Fruit fly (Drosophila melanogaster) whole organism, pupa: Measurements from ENCODE around the gene CG13898.

Experiments used
- CG10348 ChIP-seq: fragments of 200-800 bp; sonication (Bioruptor generic); IDR thresholded peaks from 2 replicates; pipeline ENCODE4 v1.3.6; 2022; ENCODE audit warnings: missing biosample characterization, missing genetic modification characterization
- CG12605 ChIP-seq: fragments of 200-800 bp; sonication (Bioruptor generic); IDR thresholded peaks from 2 replicates; pipeline ENCODE4 v1.3.6; 2022; ENCODE audit warnings: missing biosample characterization, missing genetic modification characterization
- CG13204 ChIP-seq: fragments of 200-800 bp; sonication (Bioruptor generic); optimal IDR thresholded peaks from 2 replicates; lab custom pipeline; 2018; ENCODE audit warnings: missing biosample characterization, mild to moderate bottlenecking, missing genetic modification characterization, moderate library complexity
- CG8159 ChIP-seq: fragments of 200-800 bp; sonication (Bioruptor generic); optimal IDR thresholded peaks from 3 replicates; lab custom pipeline; 2018; ENCODE audit warnings: missing biosample characterization, mild to moderate bottlenecking, missing genetic modification characterization, moderate library complexity
- CG8301 ChIP-seq: fragments of 200-800 bp; sonication (Bioruptor generic); optimal IDR thresholded peaks from 2 replicates; lab custom pipeline; 2018; ENCODE audit warnings: missing biosample characterization, mild to moderate bottlenecking, missing genetic modification characterization
- D1 ChIP-seq: fragments of 200-800 bp; sonication (Bioruptor generic); optimal IDR thresholded peaks from 2 replicates; lab custom pipeline; 2018; ENCODE audit warnings: missing biosample characterization, mild to moderate bottlenecking, missing genetic modification characterization, moderate library complexity
- EcR ChIP-seq: fragments of 200-800 bp; sonication (Bioruptor generic); optimal IDR thresholded peaks from 3 replicates; lab custom pipeline; 2019; ENCODE audit warnings: missing biosample characterization, missing genetic modification characterization, mild to moderate bottlenecking, moderate library complexity, missing genetic modification reagents
- Pif1B ChIP-seq: fragments of 200-800 bp; sonication (Bioruptor generic); optimal IDR thresholded peaks from 3 replicates; lab custom pipeline; 2016; ENCODE audit warnings: missing biosample characterization, missing genetic modification characterization

- TF ChIP-seq CG10348 (GFP tag; lab: Robert Waterston, UW) (no peak), EcR (GFP tag; lab: Kevin White, UChicago) (no peak), CG8301 (tag; lab: Kevin White, UChicago) (no peak), CG13204 (GFP tag; lab: Kevin White, UChicago) (no peak), CG12605 (GFP tag; lab: Robert Waterston, UW) (no peak), Pif1B (no peak), D1 (tag; lab: Kevin White, UChicago) (no peak), CG8159 (tag; lab: Kevin White, UChicago) (no peak)
Measured at dm6 chr3L:852267-852666, 48.4 kb upstream of the CG13898 start.
